Fruit fly (Drosophila melanogaster) whole organism, prepupa: ENCODE data around the gene bark.

Source experiments
- CG6276 ChIP-seq: fragments of 200-800 bp; sonication (Bioruptor generic); optimal IDR thresholded peaks from 2 replicates; lab custom pipeline; 2017; ENCODE audit warnings: missing biosample characterization, mild to moderate bottlenecking, missing genetic modification characterization
- Gug ChIP-seq: fragments of 200-800 bp; sonication (Bioruptor generic); IDR thresholded peaks from 2 replicates; pipeline ENCODE4 v1.3.6; 2022; ENCODE audit warnings: missing biosample characterization, missing genetic modification characterization
- eg ChIP-seq: fragments of 200-800 bp; sonication (Bioruptor generic); IDR thresholded peaks from 3 replicates; pipeline ENCODE4 v1.3.6; 2022; ENCODE audit warnings: missing biosample characterization, missing genetic modification characterization

dm6 chr2L:3835221-3835620 lies 48.3 kb downstream of the bark start:
- TF ChIP-seq Gug (GFP tag; lab: Robert Waterston, UW) (no peak), eg (GFP tag; lab: Robert Waterston, UW) (no peak), CG6276 (no peak)
